Worm (Caenorhabditis elegans): ENCODE results near the gene ZC449.4.
A peak's percentile ranks its signal among the peaks of the same experiment; 100 is the strongest.

Gene ZC449.4

DNA sequence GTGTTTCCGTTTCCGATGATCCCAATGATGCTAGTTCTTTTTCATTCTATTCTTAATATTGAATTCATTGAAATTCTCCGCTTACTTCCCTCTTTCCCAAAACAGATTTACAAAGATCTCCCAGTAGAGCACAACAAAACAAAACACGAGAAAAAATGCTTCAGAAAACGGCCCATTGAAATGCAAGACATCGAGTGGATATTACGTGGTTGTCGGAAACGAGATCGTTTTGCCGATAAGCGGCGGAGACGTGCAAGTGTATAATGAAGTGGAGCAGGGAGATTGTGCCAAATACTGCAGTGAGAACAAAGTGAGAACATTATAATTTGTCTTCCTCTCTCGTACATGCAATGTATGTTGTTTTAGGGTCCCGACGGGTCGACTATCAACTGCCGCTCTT is 7.3 kb downstream of the ZC449.4 start:
- TF ChIP-seq unc-55 (GFP tag; optimal IDR thresholded peaks at IDR 0.05): peak; percentile 38
- no peak for TF ChIP-seq snpc-4 (tag; optimal IDR thresholded peaks at IDR 0.05)

DNA sequence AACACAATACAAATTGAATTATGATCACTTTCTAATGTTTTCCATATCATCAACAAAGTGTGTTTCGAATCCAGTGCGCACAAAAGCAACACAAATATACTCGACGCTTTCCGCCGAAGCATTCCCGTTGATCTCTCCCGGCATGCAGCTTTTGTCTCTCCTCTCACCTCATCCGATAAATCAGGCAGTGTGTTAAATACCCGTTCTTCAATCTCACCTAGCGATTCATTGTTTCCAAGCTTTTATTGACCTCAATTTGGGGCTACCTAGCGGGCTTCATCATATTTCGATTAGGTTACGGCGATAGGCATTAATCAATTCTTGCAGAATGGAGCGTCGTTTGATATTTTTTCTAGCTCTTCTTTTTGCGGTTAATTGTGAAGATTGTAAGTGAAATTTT is 9.5 kb downstream of the ZC449.4 start, which contains the start of gene ZC449.1:
TSS of gene ZC449.1 (plus strand) at position 121 of the 400 bp plus-strand sequence.
- TF ChIP-seq unc-55 (GFP tag; optimal IDR thresholded peaks at IDR 0.05) (no peak), nhr-21 (tag; optimal IDR thresholded peaks at IDR 0.05) (peak; percentile 32)

DNA sequence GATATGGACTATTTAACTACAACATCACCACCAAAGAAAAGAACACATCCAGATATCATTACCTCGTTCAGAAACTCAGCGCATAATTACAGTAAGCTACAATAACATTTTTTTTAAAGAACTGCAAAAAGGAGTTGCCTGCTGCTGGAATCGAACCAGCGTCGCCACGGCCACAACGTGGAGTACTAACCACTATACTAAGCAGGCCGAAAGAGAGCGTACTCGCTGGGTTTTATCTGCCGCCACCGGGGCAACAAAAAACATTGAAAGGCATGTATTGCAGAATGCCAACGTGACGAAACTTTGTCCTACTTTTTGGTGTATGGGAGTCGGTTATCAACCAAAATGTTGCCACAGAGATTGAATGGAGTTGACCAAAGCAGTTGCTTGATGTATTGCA is 11.1 kb downstream of the ZC449.4 start:
- peak; percentile 54 for TF ChIP-seq fos-1 (tag; optimal IDR thresholded peaks at IDR 0.05)
- TF ChIP-seq ztf-11 (tag; optimal IDR thresholded peaks at IDR 0.05): no peak
- peak; percentile 23 for TF ChIP-seq ceh-16 (tag; optimal IDR thresholded peaks at IDR 0.05)
- TF ChIP-seq nhr-11 (tag; optimal IDR thresholded peaks at IDR 0.05): no peak
- peak; percentile 8 for TF ChIP-seq zag-1 (tag; optimal IDR thresholded peaks at IDR 0.05)
- TF ChIP-seq lin-13 (GFP tag; optimal IDR thresholded peaks at IDR 0.05): peak; percentile 37
- TF ChIP-seq ZK546.5 (tag; optimal IDR thresholded peaks at IDR 0.05): no peak
- TF ChIP-seq nhr-129 (tag; optimal IDR thresholded peaks at IDR 0.05): peak; percentile 83
- TF ChIP-seq Y55F3AM.14 (GFP tag; optimal IDR thresholded peaks at IDR 0.05): no peak
- no peak for TF ChIP-seq nhr-77 (tag; optimal IDR thresholded peaks at IDR 0.05)
- TF ChIP-seq gmeb-1 (tag; optimal IDR thresholded peaks at IDR 0.05): no peak
- TF ChIP-seq sma-3 (GFP tag; optimal IDR thresholded peaks at IDR 0.05): peak; percentile 31
- TF ChIP-seq ztf-4 (tag; optimal IDR thresholded peaks at IDR 0.05): no peak
- no peak for TF ChIP-seq nhr-25 (tag; optimal IDR thresholded peaks at IDR 0.05)
- no peak for TF ChIP-seq skn-1 (tag; optimal IDR thresholded peaks at IDR 0.05)
- no peak for TF ChIP-seq nhr-10 (tag; optimal IDR thresholded peaks at IDR 0.05)
- no peak for TF ChIP-seq lin-39 (tag; optimal IDR thresholded peaks at IDR 0.05)
- no peak for TF ChIP-seq aly-2 (tag; optimal IDR thresholded peaks at IDR 0.05)
- TF ChIP-seq nhr-12 (tag; optimal IDR thresholded peaks at IDR 0.05): no peak
- no peak for TF ChIP-seq unc-62 (GFP tag; optimal IDR thresholded peaks at IDR 0.05)
- TF ChIP-seq C34F6.9 (tag; optimal IDR thresholded peaks at IDR 0.05): peak; percentile 14
- TF ChIP-seq sma-9 (GFP tag; optimal IDR thresholded peaks at IDR 0.05): peak; percentile 73
- TF ChIP-seq sma-9 (tag; optimal IDR thresholded peaks at IDR 0.05): no peak
- TF ChIP-seq crh-2 (tag; optimal IDR thresholded peaks at IDR 0.05): peak; percentile 74
- TF ChIP-seq lsy-2 (tag; optimal IDR thresholded peaks at IDR 0.05): peak in 1 of 2 experiments; percentile 47
- TF ChIP-seq mbf-1 (tag; optimal IDR thresholded peaks at IDR 0.05): no peak
- TF ChIP-seq unc-55 (GFP tag; optimal IDR thresholded peaks at IDR 0.05): peak; percentile 22
- peak; percentile 43 for TF ChIP-seq lin-11 (tag; optimal IDR thresholded peaks at IDR 0.05)
- TF ChIP-seq nhr-23 (tag; optimal IDR thresholded peaks at IDR 0.05): no peak
- TF ChIP-seq elt-3 (tag; optimal IDR thresholded peaks at IDR 0.05): no peak
- peak in 1 of 2 experiments; percentile 19 for TF ChIP-seq mdl-1 (tag; optimal IDR thresholded peaks at IDR 0.05)
- peak; percentile 51 for TF ChIP-seq nhr-21 (tag; optimal IDR thresholded peaks at IDR 0.05)
- TF ChIP-seq ztf-1 (GFP tag; conservative IDR thresholded peaks at IDR 0.05): no peak
- no peak for TF ChIP-seq elt-1 (tag; optimal IDR thresholded peaks at IDR 0.05)
- TF ChIP-seq sem-4 (tag; optimal IDR thresholded peaks at IDR 0.05): no peak
- no peak for TF ChIP-seq alr-1 (tag; optimal IDR thresholded peaks at IDR 0.05)
- TF ChIP-seq F13H6.1 (tag; optimal IDR thresholded peaks at IDR 0.05): peak; percentile 43
- no peak for TF ChIP-seq ceh-82 (tag; optimal IDR thresholded peaks at IDR 0.05)
- TF ChIP-seq peb-1 (tag; optimal IDR thresholded peaks at IDR 0.05): no peak

DNA sequence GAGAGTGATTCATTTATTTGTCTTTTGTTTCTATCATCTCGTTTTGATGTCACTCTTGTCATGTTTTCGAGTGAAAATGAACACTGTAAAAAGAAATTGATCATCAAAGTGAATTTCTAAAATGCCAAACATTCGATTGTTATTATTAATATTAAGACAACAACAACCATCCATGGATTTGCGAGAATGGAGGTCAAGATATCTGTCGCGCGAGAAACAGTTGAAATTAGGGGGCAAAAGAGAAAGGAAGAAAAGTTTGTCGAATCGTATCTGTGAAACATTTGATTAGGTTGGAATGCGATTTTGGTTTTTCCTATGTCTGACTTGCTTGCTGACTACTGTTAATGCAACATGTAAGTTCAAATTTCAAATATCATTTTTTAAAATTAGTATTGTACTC is 12.8 kb downstream of the ZC449.4 start, which contains the start of gene ZC449.2:
TSS of gene ZC449.2 (plus strand) at position 290 of the 400 bp plus-strand sequence.
- TF ChIP-seq alr-1 (tag; optimal IDR thresholded peaks at IDR 0.05): no peak
- TF ChIP-seq ztf-11 (tag; optimal IDR thresholded peaks at IDR 0.05): no peak
- TF ChIP-seq crh-2 (tag; optimal IDR thresholded peaks at IDR 0.05): no peak
- TF ChIP-seq lin-11 (tag; optimal IDR thresholded peaks at IDR 0.05): no peak
- no peak for TF ChIP-seq F13H6.1 (tag; optimal IDR thresholded peaks at IDR 0.05)
- TF ChIP-seq ZK546.5 (tag; optimal IDR thresholded peaks at IDR 0.05): no peak
- no peak for TF ChIP-seq unc-55 (GFP tag; optimal IDR thresholded peaks at IDR 0.05)
